Worm (Caenorhabditis elegans) whole organism, dauer: ENCODE measurements around the gene mrpl-20.
"Not testable (repeated sequence)": the region's sequence is repeated elsewhere in the genome, so short reads cannot be mapped to it uniquely, and the experiment has no call there.

Source experiments
- unc-62 ChIP-seq: sonication (generic microtip); optimal IDR thresholded peaks from 2 replicates; lab custom pipeline; 2017; ENCODE audit warnings: missing biosample characterization, missing genetic modification reagents, missing genetic modification characterization

The mrpl-20 gene

ce11 chrII:13337959-13338358 is at the start of gene mrpl-20:
Gene mrpl-20 (plus strand): TSS chrII:13338281.
- no peak for TF ChIP-seq unc-62 (GFP tag; lab: Kevin White, UChicago)

- TF ChIP-seq unc-62 (GFP tag; lab: Kevin White, UChicago): no peak
Observed at ce11 chrII:13289891-13290290, 48.2 kb upstream of the mrpl-20 start.

- no peak for TF ChIP-seq unc-62 (GFP tag; lab: Kevin White, UChicago)
Observed at ce11 chrII:13290518-13291286, 47.4 kb upstream of the mrpl-20 start.

ce11 chrII:13291406-13292124 is 46.5 kb upstream of the mrpl-20 start:
- no peak for TF ChIP-seq unc-62 (GFP tag; lab: Kevin White, UChicago)

- TF ChIP-seq unc-62 (GFP tag; lab: Kevin White, UChicago): no peak
Observed at ce11 chrII:13292913-13293312, 45.2 kb upstream of the mrpl-20 start.

ce11 chrII:13293502-13293901 is 44.6 kb upstream of the mrpl-20 start:
- TF ChIP-seq unc-62 (GFP tag; lab: Kevin White, UChicago): no peak

- no peak for TF ChIP-seq unc-62 (GFP tag; lab: Kevin White, UChicago)
Observed at ce11 chrII:13297283-13297682, 40.8 kb upstream of the mrpl-20 start.

- TF ChIP-seq unc-62 (GFP tag; lab: Kevin White, UChicago): no peak
Observed at ce11 chrII:13297935-13298334, 40.1 kb upstream of the mrpl-20 start.

- TF ChIP-seq unc-62 (GFP tag; lab: Kevin White, UChicago): no peak
Observed at ce11 chrII:13298534-13298933, 39.5 kb upstream of the mrpl-20 start.

- TF ChIP-seq unc-62 (GFP tag; lab: Kevin White, UChicago): no peak
Observed at ce11 chrII:13299166-13299805, 38.8 kb upstream of the mrpl-20 start.

- no peak for TF ChIP-seq unc-62 (GFP tag; lab: Kevin White, UChicago)
Observed at ce11 chrII:13300590-13300989, 37.5 kb upstream of the mrpl-20 start.

ce11 chrII:13304339-13304938 is 33.6 kb upstream of the mrpl-20 start:
- no peak for TF ChIP-seq unc-62 (GFP tag; lab: Kevin White, UChicago)

ce11 chrII:13308990-13309389 is 29.1 kb upstream of the mrpl-20 start, which contains the start of gene faxc-2:
Gene faxc-2 (plus strand): TSS chrII:13309290.
- not testable (repeated sequence) for TF ChIP-seq unc-62 (GFP tag; lab: Kevin White, UChicago)

ce11 chrII:13310230-13310629 is 27.9 kb upstream of the mrpl-20 start:
- no peak for TF ChIP-seq unc-62 (GFP tag; lab: Kevin White, UChicago)

- no peak for TF ChIP-seq unc-62 (GFP tag; lab: Kevin White, UChicago)
Observed at ce11 chrII:13315637-13316523, 22.2 kb upstream of the mrpl-20 start.
